Worm (Caenorhabditis elegans) whole organism, late embryonic: ENCODE measurements around the gene nspb-12.

Experiments used
- C08G9.2 ChIP-seq: sonication (generic microtip); optimal IDR thresholded peaks from 2 replicates; lab custom pipeline; 2016; ENCODE audit warnings: mild to moderate bottlenecking, missing genetic modification characterization, moderate library complexity, missing compliant biosample characterization
- C38D4.7 ChIP-seq: fragments of 200-800 bp; sonication (Bioruptor generic); optimal IDR thresholded peaks from 2 replicates; lab custom pipeline; 2018; ENCODE audit warnings: mild to moderate bottlenecking, missing genetic modification characterization, moderate library complexity, missing compliant biosample characterization
- F13H6.1 ChIP-seq: sonication (generic microtip); optimal IDR thresholded peaks from 2 replicates; lab custom pipeline; 2016; ENCODE audit warnings: missing genetic modification characterization, missing compliant biosample characterization
- K09A11.1 ChIP-seq: sonication (generic microtip); optimal IDR thresholded peaks from 2 replicates; lab custom pipeline; 2017; ENCODE audit warnings: antibody characterized with exemption, mild to moderate bottlenecking, missing genetic modification characterization, missing compliant biosample characterization; ENCODE audit not compliant: insufficient read depth
- T23F11.4 ChIP-seq: fragments of 200-800 bp; sonication (Bioruptor generic); optimal IDR thresholded peaks from 2 replicates; lab custom pipeline; 2018; ENCODE audit warnings: mild to moderate bottlenecking, missing genetic modification characterization, missing compliant biosample characterization
- ahr-1 ChIP-seq: sonication (generic microtip); optimal IDR thresholded peaks from 2 replicates; lab custom pipeline; 2016; ENCODE audit warnings: missing genetic modification characterization, missing compliant biosample characterization
- ama-1 ChIP-seq: fragments of 150-350 bp; optimal IDR thresholded peaks from 2 replicates; lab custom pipeline; 2014
- ceh-18 ChIP-seq: sonication (generic microtip); optimal IDR thresholded peaks from 2 replicates; lab custom pipeline; 2016; ENCODE audit warnings: missing genetic modification characterization, missing compliant biosample characterization
- ceh-19 ChIP-seq: fragments of 200-800 bp; sonication (Bioruptor generic); optimal IDR thresholded peaks from 2 replicates; lab custom pipeline; 2018; ENCODE audit warnings: mild to moderate bottlenecking, missing genetic modification characterization, missing compliant biosample characterization
- ceh-2 ChIP-seq: sonication (generic microtip); optimal IDR thresholded peaks from 2 replicates; lab custom pipeline; 2016; ENCODE audit warnings: missing genotype, missing genetic modification characterization, missing compliant biosample characterization
- ceh-22 ChIP-seq: sonication (generic microtip); optimal IDR thresholded peaks from 2 replicates; lab custom pipeline; 2017; ENCODE audit warnings: missing biosample characterization, missing genetic modification characterization
- ceh-24 ChIP-seq: sonication (generic microtip); optimal IDR thresholded peaks from 2 replicates; lab custom pipeline; 2016; ENCODE audit warnings: mild to moderate bottlenecking, missing genetic modification characterization, missing compliant biosample characterization
- ceh-31 ChIP-seq: sonication (generic microtip); optimal IDR thresholded peaks from 2 replicates; lab custom pipeline; 2016; ENCODE audit warnings: missing genetic modification characterization, missing compliant biosample characterization
- ceh-45 ChIP-seq: fragments of 200-800 bp; sonication (Bioruptor generic); IDR thresholded peaks from 2 replicates; pipeline ENCODE4 v1.3.6; 2022; ENCODE audit warnings: missing genetic modification reagents, missing genetic modification characterization, missing compliant biosample characterization
- ceh-48 ChIP-seq: sonication (generic microtip); optimal IDR thresholded peaks from 2 replicates; lab custom pipeline; 2016; ENCODE audit warnings: missing genetic modification characterization, inconsistent platforms, missing compliant biosample characterization
- dmd-4 ChIP-seq: sonication (generic microtip); optimal IDR thresholded peaks from 2 replicates; lab custom pipeline; 2016; ENCODE audit warnings: borderline replicate concordance, missing genetic modification characterization, missing compliant biosample characterization
- dve-1 ChIP-seq: sonication (generic microtip); optimal IDR thresholded peaks from 2 replicates; lab custom pipeline; 2017; ENCODE audit warnings: antibody characterized with exemption, mild to moderate bottlenecking, missing genetic modification characterization, missing compliant biosample characterization
- elt-2 ChIP-seq: sonication (generic microtip); optimal IDR thresholded peaks from 2 replicates; lab custom pipeline; 2016; ENCODE audit warnings: missing genetic modification reagents, missing genetic modification characterization, missing compliant biosample characterization
- ets-4 ChIP-seq: sonication (generic microtip); optimal IDR thresholded peaks from 2 replicates; lab custom pipeline; 2016; ENCODE audit warnings: missing genetic modification characterization, missing compliant biosample characterization
- eyg-1 ChIP-seq: sonication (generic microtip); optimal IDR thresholded peaks from 2 replicates; lab custom pipeline; 2016; ENCODE audit warnings: missing genotype, missing genetic modification characterization, missing compliant biosample characterization
- fax-1 ChIP-seq: sonication (generic microtip); optimal IDR thresholded peaks from 2 replicates; lab custom pipeline; 2016; ENCODE audit warnings: missing genotype, missing genetic modification characterization, missing compliant biosample characterization
- gmeb-2 ChIP-seq: sonication (generic microtip); optimal IDR thresholded peaks from 2 replicates; lab custom pipeline; 2016; ENCODE audit warnings: missing genetic modification characterization, inconsistent platforms, missing compliant biosample characterization
- hlh-13 ChIP-seq: fragments of 200-800 bp; sonication (Bioruptor generic); optimal IDR thresholded peaks from 2 replicates; lab custom pipeline; 2018; ENCODE audit warnings: mild to moderate bottlenecking, missing genetic modification characterization, missing compliant biosample characterization
- hlh-15 ChIP-seq: sonication (generic microtip); optimal IDR thresholded peaks from 2 replicates; lab custom pipeline; 2016; ENCODE audit warnings: missing genetic modification characterization, missing compliant biosample characterization
- hlh-6 ChIP-seq: sonication (generic microtip); optimal IDR thresholded peaks from 2 replicates; lab custom pipeline; 2016; ENCODE audit warnings: missing genotype, missing genetic modification characterization, missing compliant biosample characterization
- hlh-8 ChIP-seq: sonication (generic microtip); optimal IDR thresholded peaks from 2 replicates; lab custom pipeline; 2016; ENCODE audit warnings: missing genotype, missing genetic modification characterization, missing compliant biosample characterization
- lin-11 ChIP-seq: fragments of 200-800 bp; sonication (Bioruptor generic); optimal IDR thresholded peaks from 2 replicates; lab custom pipeline; 2018; ENCODE audit warnings: mild to moderate bottlenecking, missing genetic modification characterization, missing compliant biosample characterization
- nfya-1 ChIP-seq: sonication (generic microtip); optimal IDR thresholded peaks from 2 replicates; lab custom pipeline; 2017; ENCODE audit warnings: missing genetic modification characterization, mild to moderate bottlenecking, missing compliant biosample characterization, antibody characterized with exemption, moderate library complexity
- nhr-11 ChIP-seq: fragments of 150-350 bp; optimal IDR thresholded peaks from 2 replicates; lab custom pipeline; 2014; ENCODE audit warnings: missing biosample characterization, missing genetic modification characterization
- nhr-232 ChIP-seq: sonication (generic microtip); optimal IDR thresholded peaks from 2 replicates; lab custom pipeline; 2016; ENCODE audit warnings: missing genetic modification characterization, missing compliant biosample characterization
- npax-4 ChIP-seq: sonication (generic microtip); optimal IDR thresholded peaks from 2 replicates; lab custom pipeline; 2016; ENCODE audit warnings: missing genetic modification characterization, missing compliant biosample characterization
- odd-2 ChIP-seq: sonication (generic microtip); optimal IDR thresholded peaks from 2 replicates; lab custom pipeline; 2017; ENCODE audit warnings: antibody characterized with exemption, mild to moderate bottlenecking, missing genetic modification characterization, missing compliant biosample characterization
- pag-3 ChIP-seq: sonication (generic microtip); optimal IDR thresholded peaks from 2 replicates; lab custom pipeline; 2016; ENCODE audit warnings: missing compliant biosample characterization, missing genetic modification characterization, borderline replicate concordance
- pax-1 ChIP-seq: fragments of 150-350 bp; optimal IDR thresholded peaks from 2 replicates; lab custom pipeline; 2014; ENCODE audit warnings: missing biosample characterization, missing genetic modification characterization
- pha-2 ChIP-seq: sonication (generic microtip); optimal IDR thresholded peaks from 2 replicates; lab custom pipeline; 2017; ENCODE audit warnings: mild to moderate bottlenecking, missing genetic modification characterization, missing compliant biosample characterization
- pha-4 ChIP-seq: fragments of 150-350 bp; optimal IDR thresholded peaks from 2 replicates; lab custom pipeline; 2018; ENCODE audit warnings: missing biosample characterization, missing genetic modification reagents, missing genetic modification characterization
- pqm-1 ChIP-seq: sonication (generic microtip); optimal IDR thresholded peaks from 2 replicates; lab custom pipeline; 2016; ENCODE audit warnings: missing genetic modification characterization, missing compliant biosample characterization
- pros-1 ChIP-seq: fragments of 150-350 bp; optimal IDR thresholded peaks from 2 replicates; lab custom pipeline; 2014; ENCODE audit warnings: missing biosample characterization, missing genetic modification reagents, missing genetic modification characterization
- sdc-2 ChIP-seq: sonication (generic microtip); optimal IDR thresholded peaks from 2 replicates; lab custom pipeline; 2016; ENCODE audit warnings: missing genotype, missing genetic modification characterization, missing compliant biosample characterization
- sox-2 ChIP-seq: fragments of 200-800 bp; sonication (Bioruptor generic); IDR thresholded peaks from 2 replicates; pipeline ENCODE4 v1.3.6; 2022; ENCODE audit warnings: missing genetic modification reagents, missing genetic modification characterization, missing compliant biosample characterization
- tbx-7 ChIP-seq: sonication (generic microtip); optimal IDR thresholded peaks from 2 replicates; lab custom pipeline; 2016; ENCODE audit warnings: missing genotype, missing genetic modification characterization, missing compliant biosample characterization
- ttx-3 ChIP-seq: sonication (generic microtip); optimal IDR thresholded peaks from 2 replicates; lab custom pipeline; 2016; ENCODE audit warnings: missing genetic modification reagents, missing genetic modification characterization, missing compliant biosample characterization
- unc-42 ChIP-seq: sonication (generic microtip); optimal IDR thresholded peaks from 2 replicates; lab custom pipeline; 2016; ENCODE audit warnings: missing genotype, missing genetic modification characterization, missing compliant biosample characterization
- unc-55 ChIP-seq: sonication (generic microtip); optimal IDR thresholded peaks from 2 replicates; lab custom pipeline; 2017; ENCODE audit warnings: missing biosample characterization, missing genetic modification reagents, missing genetic modification characterization
- zip-5 ChIP-seq: sonication (generic microtip); optimal IDR thresholded peaks from 2 replicates; lab custom pipeline; 2016; ENCODE audit warnings: missing genetic modification characterization, missing compliant biosample characterization
- ztf-16 ChIP-seq: sonication (generic microtip); optimal IDR thresholded peaks from 2 replicates; lab custom pipeline; 2017; ENCODE audit warnings: missing genetic modification characterization, missing compliant biosample characterization

Gene nspb-12

ce11 chrIII:5610276-5610675 lies 41.7 kb upstream of the nspb-12 start, which contains the start of gene C05D2.8:
Gene C05D2.8, minus strand, starts transcription at chrIII:5610346.
- TF ChIP-seq dmd-4 (no peak), hlh-13 (GFP tag; lab: Kevin White, UChicago) (no peak), pha-4 (no peak), elt-2 (peak; percentile 44), ahr-1 (tag; lab: Kevin White, UChicago) (no peak), ceh-24 (tag; lab: Kevin White, UChicago) (no peak)

DNA sequence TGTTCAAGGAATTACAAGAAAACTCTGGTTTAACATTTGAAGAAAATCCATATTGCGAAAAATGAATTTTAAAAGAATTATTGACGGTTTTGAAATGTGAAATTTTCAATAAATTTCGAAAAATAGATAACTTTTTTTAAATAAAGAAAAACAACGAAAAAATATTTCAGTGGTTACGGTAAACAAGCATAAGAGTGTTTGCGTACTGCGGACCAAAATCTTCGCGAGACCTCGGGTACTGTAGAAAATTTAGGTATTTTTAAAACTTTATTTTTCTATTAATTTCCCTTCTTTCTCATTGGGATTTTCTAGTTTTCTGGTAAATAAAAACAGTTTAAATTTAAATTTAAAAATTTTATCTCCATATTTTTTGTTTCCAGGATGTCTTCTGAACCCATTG lies 35.5 kb upstream of the nspb-12 start, which contains the start of gene xnd-1:
Gene xnd-1 (plus strand): TSS at position 381 of the 400 bp plus-strand sequence.
- TF ChIP-seq hlh-8 (tag; lab: Kevin White, UChicago) (no peak), odd-2 (tag; lab: Kevin White, UChicago) (no peak), zip-5 (tag; lab: Kevin White, UChicago) (no peak), nfya-1 (tag; lab: Kevin White, UChicago) (no peak), pqm-1 (tag; lab: Kevin White, UChicago) (no peak), npax-4 (tag; lab: Kevin White, UChicago) (no peak), ceh-48 (tag; lab: Kevin White, UChicago) (no peak), C38D4.7 (GFP tag; lab: Kevin White, UChicago) (no peak), fax-1 (tag; lab: Kevin White, UChicago) (no peak), F13H6.1 (tag; lab: Kevin White, UChicago) (no peak), sox-2 (GFP tag; lab: Robert Waterston, UW) (no peak), hlh-13 (GFP tag; lab: Kevin White, UChicago) (no peak), sdc-2 (tag; lab: Kevin White, UChicago) (no peak)

- no peak for TF ChIP-seq pha-4
- TF ChIP-seq npax-4 (tag; lab: Kevin White, UChicago) = no peak
- TF ChIP-seq hlh-6 = peak; percentile 49
- TF ChIP-seq sdc-2 (tag; lab: Kevin White, UChicago) = peak; percentile 17
- no peak for TF ChIP-seq ama-1 (lab: Kevin White, UChicago)
- no peak for TF ChIP-seq nhr-11 (tag; lab: Kevin White, UChicago)
- TF ChIP-seq pros-1 (tag; lab: Kevin White, UChicago) = no peak
- TF ChIP-seq dmd-4 = peak; percentile 49
- TF ChIP-seq gmeb-2 (tag; lab: Kevin White, UChicago) = no peak
- no peak for TF ChIP-seq ceh-45
- TF ChIP-seq nhr-232 (tag; lab: Kevin White, UChicago) = no peak
- TF ChIP-seq ceh-19 (GFP tag; lab: Kevin White, UChicago) = peak; percentile 29
- peak; percentile 88 for TF ChIP-seq C08G9.2 (tag; lab: Kevin White, UChicago)
- no peak for TF ChIP-seq hlh-13 (GFP tag; lab: Kevin White, UChicago)
- TF ChIP-seq pax-1 (tag; lab: Kevin White, UChicago) = peak; percentile 3
- TF ChIP-seq ceh-2 (tag; lab: Kevin White, UChicago) = peak; percentile 82
- no peak for TF ChIP-seq C38D4.7 (GFP tag; lab: Kevin White, UChicago)
- peak; percentile 46 for TF ChIP-seq nfya-1 (tag; lab: Kevin White, UChicago)
- TF ChIP-seq ceh-31 (tag; lab: Kevin White, UChicago) = peak; percentile 94
- TF ChIP-seq ceh-22 (tag; lab: Kevin White, UChicago) = no peak
- no peak for TF ChIP-seq odd-2 (tag; lab: Kevin White, UChicago)
- TF ChIP-seq K09A11.1 (tag; lab: Kevin White, UChicago) = no peak
- peak; percentile 64 for TF ChIP-seq ceh-48 (tag; lab: Kevin White, UChicago)
- TF ChIP-seq lin-11 (tag; lab: Kevin White, UChicago) = no peak
- no peak for TF ChIP-seq ttx-3 (tag; lab: Kevin White, UChicago)
- no peak for TF ChIP-seq eyg-1 (tag; lab: Kevin White, UChicago)
- TF ChIP-seq tbx-7 = peak; percentile 70
- no peak for TF ChIP-seq ztf-16 (tag; lab: Kevin White, UChicago)
- no peak for TF ChIP-seq T23F11.4 (GFP tag; lab: Kevin White, UChicago)
- peak; percentile 21 for TF ChIP-seq pha-2
- TF ChIP-seq ceh-18 = peak; percentile 26
- TF ChIP-seq hlh-8 (tag; lab: Kevin White, UChicago) = peak; percentile 67
- TF ChIP-seq unc-42 (tag; lab: Kevin White, UChicago) = peak; percentile 67
- peak; percentile 36 for TF ChIP-seq elt-2
- peak; percentile 98 for TF ChIP-seq ets-4
- TF ChIP-seq dve-1 (tag; lab: Kevin White, UChicago) = no peak
- TF ChIP-seq unc-55 (GFP tag; lab: Kevin White, UChicago) = no peak
- TF ChIP-seq hlh-15 (tag; lab: Kevin White, UChicago) = no peak
- no peak for TF ChIP-seq pag-3 (tag; lab: Kevin White, UChicago)
- TF ChIP-seq ahr-1 (tag; lab: Kevin White, UChicago) = no peak
- TF ChIP-seq sox-2 (GFP tag; lab: Robert Waterston, UW) = no peak
- TF ChIP-seq zip-5 (tag; lab: Kevin White, UChicago) = peak; percentile 27
These were observed 34.9 kb upstream of the nspb-12 start, which contains the start of gene madf-11 for ce11 chrIII:5603439-5603986. Gene madf-11, minus strand, starts transcription at chrIII:5603489.
